Fruit fly (Drosophila melanogaster) whole organism, embryonic: ENCODE data around the gene CG2278.

Source experiments
- Antp ChIP-seq: fragments of 200-800 bp; sonication (Bioruptor generic); optimal IDR thresholded peaks from 3 replicates; lab custom pipeline; 2016; ENCODE audit warnings: missing biosample characterization, missing genetic modification characterization
- Atf6 ChIP-seq: fragments of 200-800 bp; sonication (Bioruptor generic); IDR thresholded peaks from 2 replicates; pipeline ENCODE4 v1.3.6; 2022; ENCODE audit warnings: missing biosample characterization, missing genetic modification characterization
- Blimp-1 ChIP-seq: fragments of 200-800 bp; sonication (Bioruptor generic); optimal IDR thresholded peaks from 3 replicates; lab custom pipeline; 2018; ENCODE audit warnings: missing biosample characterization, missing genetic modification characterization, mild to moderate bottlenecking, moderate library complexity, missing genetic modification reagents
- CG10321 ChIP-seq: fragments of 200-800 bp; sonication (Bioruptor generic); IDR thresholded peaks from 2 replicates; pipeline ENCODE4 v1.3.6; 2022; ENCODE audit warnings: missing biosample characterization, missing genetic modification characterization
- CG10431 ChIP-seq: fragments of 200-800 bp; sonication (Bioruptor generic); optimal IDR thresholded peaks from 3 replicates; lab custom pipeline; 2018; ENCODE audit warnings: missing biosample characterization, mild to moderate bottlenecking, missing genetic modification characterization
- CG10565 ChIP-seq: fragments of 200-800 bp; sonication (Bioruptor generic); optimal IDR thresholded peaks from 3 replicates; lab custom pipeline; 2016; ENCODE audit warnings: missing biosample characterization, mild to moderate bottlenecking, missing genetic modification characterization
- CG10654 ChIP-seq: fragments of 200-800 bp; sonication (Bioruptor generic); optimal IDR thresholded peaks from 2 replicates; lab custom pipeline; 2016; ENCODE audit warnings: missing biosample characterization, missing genetic modification characterization
- CG11085 ChIP-seq: fragments of 200-800 bp; sonication (Bioruptor generic); IDR thresholded peaks from 2 replicates; pipeline ENCODE4 v1.3.6; 2022; ENCODE audit warnings: missing biosample characterization, missing genetic modification characterization
- CG16779 ChIP-seq: fragments of 200-800 bp; sonication (Bioruptor generic); IDR thresholded peaks from 2 replicates; pipeline ENCODE4 v1.3.6; 2022; ENCODE audit warnings: missing biosample characterization, missing genetic modification characterization
- CG17568 ChIP-seq: fragments of 200-800 bp; sonication (Bioruptor generic); optimal IDR thresholded peaks from 2 replicates; lab custom pipeline; 2018; ENCODE audit warnings: missing biosample characterization, mild to moderate bottlenecking, missing genetic modification characterization, moderate library complexity
- CG18011 ChIP-seq: fragments of 200-800 bp; sonication (Bioruptor generic); optimal IDR thresholded peaks from 2 replicates; lab custom pipeline; 2017; ENCODE audit warnings: missing biosample characterization, missing genetic modification characterization, mild to moderate bottlenecking, moderate library complexity, missing genotype
- CG2116 ChIP-seq: fragments of 200-800 bp; sonication (Bioruptor generic); optimal IDR thresholded peaks from 3 replicates; lab custom pipeline; 2018; ENCODE audit warnings: missing biosample characterization, mild to moderate bottlenecking, missing genetic modification characterization
- CG2678 ChIP-seq: fragments of 200-800 bp; sonication (Bioruptor generic); optimal IDR thresholded peaks from 3 replicates; lab custom pipeline; 2019; ENCODE audit warnings: missing biosample characterization, mild to moderate bottlenecking, missing genetic modification characterization, moderate library complexity
- CG6791 ChIP-seq: fragments of 200-800 bp; sonication (Bioruptor generic); IDR thresholded peaks from 3 replicates; pipeline ENCODE4 v1.3.6; 2022; ENCODE audit warnings: missing biosample characterization, missing genetic modification characterization; ENCODE audit not compliant: partially characterized antibody
- CG6813 ChIP-seq: fragments of 200-800 bp; sonication (Bioruptor generic); optimal IDR thresholded peaks from 2 replicates; lab custom pipeline; 2017; ENCODE audit warnings: missing biosample characterization, missing genetic modification characterization, mild to moderate bottlenecking, moderate library complexity, missing genetic modification reagents
- CG8281 ChIP-seq: fragments of 200-800 bp; sonication (Bioruptor generic); optimal IDR thresholded peaks from 2 replicates; lab custom pipeline; 2018; ENCODE audit warnings: missing biosample characterization, mild to moderate bottlenecking, missing genetic modification characterization, moderate library complexity
- CG8359 ChIP-seq: fragments of 200-800 bp; sonication (Bioruptor generic); optimal IDR thresholded peaks from 2 replicates; lab custom pipeline; 2017; ENCODE audit warnings: missing biosample characterization, mild to moderate bottlenecking, missing genetic modification characterization, borderline replicate concordance
- CG8924 ChIP-seq: fragments of 200-800 bp; optimal IDR thresholded peaks from 3 replicates; lab custom pipeline; 2019; ENCODE audit warnings: missing biosample characterization, mild to moderate bottlenecking, missing genetic modification characterization, moderate library complexity
- D ChIP-seq, 2 experiments: fragments of 200-800 bp in 1 of 2; fragments of >200 bp in 1 of 2; sonication (Bioruptor generic) in 1 of 2; optimal IDR thresholded peaks; 2 replicates in 1 of 2; 3 replicates in 1 of 2; lab custom pipeline; 2017; ENCODE audit warnings: mild to moderate bottlenecking in 1 of 2, missing biosample characterization in 1 of 2, missing genetic modification characterization in 1 of 2, missing genetic modification reagents in 1 of 2
- Eip74EF ChIP-seq, 2 experiments: fragments of 200-800 bp in 1 of 2; fragments of >200 bp in 1 of 2; sonication (Bioruptor generic) in 1 of 2; optimal IDR thresholded peaks; 2 replicates each; lab custom pipeline; 2017 to 2019; ENCODE audit warnings: missing biosample characterization in 2 of 2, missing genetic modification characterization in 2 of 2, mild to moderate bottlenecking in 1 of 2, moderate library complexity in 1 of 2
- Fer3 ChIP-seq: fragments of 200-800 bp; sonication (Bioruptor generic); optimal IDR thresholded peaks from 2 replicates; lab custom pipeline; 2018; ENCODE audit warnings: missing biosample characterization, mild to moderate bottlenecking, missing genetic modification characterization, moderate library complexity
- Hsf ChIP-seq: fragments of 200-800 bp; sonication (Bioruptor generic); optimal IDR thresholded peaks from 3 replicates; lab custom pipeline; 2016; ENCODE audit warnings: missing biosample characterization, missing genetic modification characterization
- Opbp ChIP-seq: fragments of 200-800 bp; sonication (Bioruptor generic); IDR thresholded peaks from 3 replicates; pipeline ENCODE4 v1.3.6; 2022; ENCODE audit warnings: missing biosample characterization, missing genetic modification characterization; ENCODE audit not compliant: partially characterized antibody
- Optix ChIP-seq: fragments of 200-800 bp; sonication (Bioruptor generic); IDR thresholded peaks from 3 replicates; pipeline ENCODE4 v1.3.6; 2022; ENCODE audit warnings: missing biosample characterization, missing genetic modification characterization
- Stat92E ChIP-seq, 3 experiments: fragments of >200 bp in 2 of 3; fragments of 200-800 bp in 1 of 3; sonication (Bioruptor generic) in 1 of 3; optimal IDR thresholded peaks; 2 replicates each; lab custom pipeline; 2017 to 2019; ENCODE audit warnings: missing biosample characterization in 3 of 3, missing genetic modification characterization in 3 of 3, mild to moderate bottlenecking in 1 of 3, moderate library complexity in 1 of 3
- Trl ChIP-seq, 3 experiments: fragments of >200 bp in 2 of 3; fragments of 200-800 bp in 1 of 3; sonication (Bioruptor generic) in 1 of 3; optimal IDR thresholded peaks; 2 replicates in 1 of 3; 3 replicates in 2 of 3; lab custom pipeline; 2016 to 2017; ENCODE audit warnings: missing biosample characterization in 1 of 3, missing genetic modification characterization in 1 of 3
- al ChIP-seq: fragments of 200-800 bp; sonication (Bioruptor generic); IDR thresholded peaks from 2 replicates; pipeline ENCODE4 v1.3.6; 2022; ENCODE audit warnings: missing biosample characterization, missing genetic modification characterization
- ase ChIP-seq: fragments of 200-800 bp; sonication (Bioruptor generic); IDR thresholded peaks from 3 replicates; pipeline ENCODE4 v1.3.6; 2022; ENCODE audit warnings: missing biosample characterization, missing genetic modification characterization
- cad ChIP-seq: fragments of >200 bp; optimal IDR thresholded peaks from 2 replicates; lab custom pipeline; 2017; ENCODE audit warnings: missing biosample characterization, missing genetic modification characterization
- chn ChIP-seq: fragments of 200-800 bp; sonication (Bioruptor generic); optimal IDR thresholded peaks from 2 replicates; lab custom pipeline; 2016; ENCODE audit warnings: missing biosample characterization, missing genetic modification characterization
- corto ChIP-seq: fragments of 200-800 bp; sonication (Bioruptor generic); optimal IDR thresholded peaks from 2 replicates; lab custom pipeline; 2016; ENCODE audit warnings: missing biosample characterization, mild to moderate bottlenecking, missing genetic modification characterization, moderate library complexity
- dati ChIP-seq: fragments of 200-800 bp; sonication (Bioruptor generic); IDR thresholded peaks from 2 replicates; pipeline ENCODE4 v1.3.6; 2022; ENCODE audit warnings: missing biosample characterization, missing genetic modification characterization
- disco-r ChIP-seq: fragments of 200-800 bp; sonication (Bioruptor generic); optimal IDR thresholded peaks from 2 replicates; lab custom pipeline; 2016; ENCODE audit warnings: missing biosample characterization, missing genetic modification characterization
- ftz-f1 ChIP-seq: fragments of 200-800 bp; sonication (Bioruptor generic); optimal IDR thresholded peaks from 2 replicates; lab custom pipeline; 2016; ENCODE audit warnings: missing biosample characterization, missing genetic modification characterization
- gsb ChIP-seq: fragments of 200-800 bp; sonication (Bioruptor generic); IDR thresholded peaks from 2 replicates; pipeline ENCODE4 v1.3.6; 2022; ENCODE audit warnings: missing biosample characterization, missing genetic modification characterization
- jigr1 ChIP-seq: fragments of 200-800 bp; sonication (Bioruptor generic); IDR thresholded peaks from 3 replicates; pipeline ENCODE4 v1.3.6; 2022; ENCODE audit warnings: missing biosample characterization, missing genetic modification characterization
- jing ChIP-seq: fragments of 200-800 bp; sonication (Bioruptor generic); optimal IDR thresholded peaks from 2 replicates; lab custom pipeline; 2018; ENCODE audit warnings: missing biosample characterization, mild to moderate bottlenecking, missing genetic modification characterization
- lbe ChIP-seq: fragments of 200-800 bp; sonication (Bioruptor generic); optimal IDR thresholded peaks from 2 replicates; lab custom pipeline; 2016; ENCODE audit warnings: missing biosample characterization, mild to moderate bottlenecking, missing genetic modification characterization
- nerfin-2 ChIP-seq: fragments of 200-800 bp; sonication (Bioruptor generic); IDR thresholded peaks from 2 replicates; pipeline ENCODE4 v1.3.6; 2022; ENCODE audit warnings: missing biosample characterization, missing genetic modification characterization; ENCODE audit not compliant: partially characterized antibody
- p53 ChIP-seq: fragments of 200-800 bp; sonication (Bioruptor generic); optimal IDR thresholded peaks from 2 replicates; lab custom pipeline; 2016; ENCODE audit warnings: missing biosample characterization, missing genetic modification characterization
- phol ChIP-seq: fragments of 200-800 bp; sonication (Bioruptor generic); optimal IDR thresholded peaks from 3 replicates; lab custom pipeline; 2018; ENCODE audit warnings: missing biosample characterization, mild to moderate bottlenecking, missing genetic modification characterization, moderate library complexity
- psq ChIP-seq: fragments of 200-800 bp; sonication (Bioruptor generic); optimal IDR thresholded peaks from 2 replicates; lab custom pipeline; 2017; ENCODE audit warnings: missing biosample characterization, missing genetic modification characterization
- ro ChIP-seq: fragments of 200-800 bp; sonication (Bioruptor generic); IDR thresholded peaks from 2 replicates; pipeline ENCODE4 v1.3.6; 2022; ENCODE audit warnings: missing biosample characterization, missing genetic modification characterization
- sim ChIP-seq: fragments of 200-800 bp; sonication (Bioruptor generic); IDR thresholded peaks from 2 replicates; pipeline ENCODE4 v1.3.6; 2022; ENCODE audit warnings: missing biosample characterization, missing genetic modification characterization
- sima ChIP-seq: fragments of 200-800 bp; sonication (Bioruptor generic); optimal IDR thresholded peaks from 2 replicates; lab custom pipeline; 2016; ENCODE audit warnings: missing biosample characterization, missing genetic modification characterization
- so ChIP-seq: fragments of 200-800 bp; sonication (Bioruptor generic); IDR thresholded peaks from 3 replicates; pipeline ENCODE4 v1.3.6; 2022; ENCODE audit warnings: missing biosample characterization, missing genetic modification characterization
- tio ChIP-seq: fragments of 200-800 bp; sonication (Bioruptor generic); optimal IDR thresholded peaks from 2 replicates; lab custom pipeline; 2017; ENCODE audit warnings: missing biosample characterization, missing genetic modification characterization, inconsistent platforms
- zf30C ChIP-seq: fragments of 200-800 bp; sonication (Bioruptor generic); optimal IDR thresholded peaks from 3 replicates; lab custom pipeline; 2018; ENCODE audit warnings: missing biosample characterization, mild to moderate bottlenecking, missing genetic modification characterization

CG2278 gene

dm6 chrX:8193017-8193556 lies 23.0 kb upstream of the CG2278 start (continued):
- TF ChIP-seq so (GFP tag; lab: Robert Waterston, UW) (0 out of 3 replicates have a peak, but pooled peaks have one; percentile 31), jigr1 (no peak), jing (no peak), al (GFP tag; lab: Robert Waterston, UW) (no peak), Opbp (GFP tag; lab: Robert Waterston, UW) (peak; percentile 44; the same call in 1 of the 3 replicates), CG10431 (no peak), Blimp-1 (GFP tag; lab: Kevin White, UChicago) (peak; percentile 3), Optix (no peak), CG17568 (GFP tag; lab: Kevin White, UChicago) (no peak), gsb (no peak), Stat92E (GFP tag; optimal IDR thresholded peaks at IDR 0.05; lab: Kevin White, UChicago) (peak in 1 of 3 experiments; percentile 4), CG18011 (GFP tag; lab: Kevin White, UChicago) (no peak), CG2116 (no peak), CG8359 (no peak), D (optimal IDR thresholded peaks at IDR 0.05; lab: Kevin White, UChicago) (no peak), D (GFP tag; optimal IDR thresholded peaks at IDR 0.05; lab: Kevin White, UChicago) (no peak), zf30C (peak; percentile 62), CG10565 (GFP tag; lab: Kevin White, UChicago) (no peak), CG8924 (tag; lab: Kevin White, UChicago) (no peak), ase (GFP tag; lab: Robert Waterston, UW) (0 out of 3 replicates have a peak, but pooled peaks have one; percentile 19), corto (no peak), sima (GFP tag; lab: Kevin White, UChicago) (no peak), nerfin-2 (GFP tag; lab: Robert Waterston, UW) (0 out of 2 replicates have a peak, but pooled peaks have one; percentile 13), tio (no peak), CG10321 (GFP tag; lab: Robert Waterston, UW) (peak; percentile 68; the same call in 1 of the 2 replicates), lbe (GFP tag; lab: Kevin White, UChicago) (no peak), Trl (optimal IDR thresholded peaks at IDR 0.05; lab: Kevin White, UChicago) (peak; percentile 28 to 58), Trl (GFP tag; optimal IDR thresholded peaks at IDR 0.05; lab: Kevin White, UChicago) (no peak), CG16779 (no peak), CG8281 (no peak), CG2678 (tag; lab: Kevin White, UChicago) (no peak), disco-r (GFP tag; lab: Kevin White, UChicago) (no peak), CG10654 (GFP tag; lab: Kevin White, UChicago) (no peak), CG11085 (GFP tag; lab: Robert Waterston, UW) (no peak), psq (GFP tag; lab: Kevin White, UChicago) (no peak), CG6791 (GFP tag; lab: Robert Waterston, UW) (peak; percentile 41; the same call in 1 of the 3 replicates), phol (no peak), CG6813 (GFP tag; lab: Kevin White, UChicago) (no peak), ftz-f1 (GFP tag; lab: Kevin White, UChicago) (peak; percentile 63), Hsf (GFP tag; lab: Kevin White, UChicago) (no peak), chn (GFP tag; lab: Kevin White, UChicago) (no peak), Atf6 (GFP tag; lab: Robert Waterston, UW) (0 out of 2 replicates have a peak, but pooled peaks have one; percentile 23), dati (no peak), ro (no peak), sim (GFP tag; lab: Robert Waterston, UW) (no peak), Antp (GFP tag; lab: Kevin White, UChicago) (peak; percentile 19), cad (peak; percentile 62), Fer3 (no peak), Eip74EF (GFP tag; optimal IDR thresholded peaks at IDR 0.05; lab: Kevin White, UChicago) (peak in 1 of 2 experiments; percentile 29), p53 (no peak)
